ENCODE assay signal across 4 worm cellular contexts in the genomic region with DNA sequence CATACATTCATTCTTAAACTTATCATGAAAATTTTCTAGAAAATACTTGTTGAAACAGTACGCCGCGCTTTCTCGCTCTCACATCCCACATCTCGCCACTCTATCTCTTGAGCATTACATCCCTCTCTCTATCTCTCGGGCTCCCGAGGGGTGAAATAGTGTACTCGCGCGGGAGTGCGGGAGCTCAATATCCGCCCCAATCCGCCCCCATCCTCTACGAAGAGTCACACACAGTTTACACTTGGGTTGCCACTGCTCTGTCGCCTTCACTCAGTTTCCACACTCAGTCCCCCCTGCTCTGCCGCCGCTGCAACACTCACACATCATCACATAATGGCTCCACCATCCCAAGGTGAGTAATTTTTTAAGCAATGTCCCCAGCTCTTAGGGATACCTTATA.
TF ChIP-seq lines count a peak whose summit lies in the region.

TSS of gene mlc-3 (plus strand) at position 227 of the 400 bp plus-strand sequence.

TF ChIP-seq in whole organism, L1 larva, 84 proteins besides CTCF, POLR2A, EP300 and RAD21 (continued from another document):
- TF ChIP-seq dsc-1 (tag; optimal IDR thresholded peaks at IDR 0.05; lab: Kevin White, UChicago) = peak; percentile 11
- peak; percentile 65 for TF ChIP-seq rnt-1 (tag; optimal IDR thresholded peaks at IDR 0.05; lab: Kevin White, UChicago)
- TF ChIP-seq pag-3 (tag; optimal IDR thresholded peaks at IDR 0.05; lab: Kevin White, UChicago; ENCODE audit: borderline replicate concordance, insufficient read depth) = peak; percentile 56
- TF ChIP-seq tbx-2 (tag; optimal IDR thresholded peaks at IDR 0.05; lab: Kevin White, UChicago) = peak; percentile 3
- no peak for TF ChIP-seq ztf-4 (tag; optimal IDR thresholded peaks at IDR 0.05; lab: Kevin White, UChicago)
- TF ChIP-seq F16B12.6 (tag; optimal IDR thresholded peaks at IDR 0.05; lab: Kevin White, UChicago) = no peak
- TF ChIP-seq nhr-20 (tag; optimal IDR thresholded peaks at IDR 0.05; lab: Kevin White, UChicago) = peak; percentile 40
- TF ChIP-seq nhr-77 (tag; optimal IDR thresholded peaks at IDR 0.05; lab: Kevin White, UChicago) = peak; percentile 16
- peak; percentile 2 for TF ChIP-seq xbp-1 (tag; optimal IDR thresholded peaks at IDR 0.05; lab: Kevin White, UChicago)

TF ChIP-seq in whole organism, L4 larva, 104 proteins besides CTCF, POLR2A, EP300 and RAD21 (continued from another document):
- TF ChIP-seq vab-7 (GFP tag; IDR thresholded peaks at IDR 0.05; lab: Robert Waterston, UW) = no peak
- TF ChIP-seq dmd-6 (GFP tag; IDR thresholded peaks at IDR 0.05; lab: Robert Waterston, UW) = no peak
- 0 out of 2 replicates have a peak, but pooled peaks have one; percentile 15 for TF ChIP-seq ZK337.2 (GFP tag; IDR thresholded peaks at IDR 0.05; lab: Robert Waterston, UW)
- no peak for TF ChIP-seq egl-43 (GFP tag; IDR thresholded peaks at IDR 0.05; lab: Robert Waterston, UW)
- TF ChIP-seq unc-62 (GFP tag; optimal IDR thresholded peaks at IDR 0.05 in 1 of 2; lab: Kevin White, UChicago) = no peak
- no peak for TF ChIP-seq unc-62 (tag; optimal IDR thresholded peaks at IDR 0.05; lab: Kevin White, UChicago)
- peak; percentile 36 for TF ChIP-seq hlh-11 (tag; optimal IDR thresholded peaks at IDR 0.05; lab: Kevin White, UChicago)
- no peak for TF ChIP-seq ceh-44 (GFP tag; IDR thresholded peaks at IDR 0.05; lab: Robert Waterston, UW)

TF ChIP-seq in whole organism, late embryonic, 69 proteins besides CTCF, POLR2A, EP300 and RAD21 (continued from another document):
- TF ChIP-seq ama-1 (optimal IDR thresholded peaks at IDR 0.05; lab: Kevin White, UChicago) (no peak), nfya-1 (tag; optimal IDR thresholded peaks at IDR 0.05; lab: Kevin White, UChicago) (peak; percentile 13), ceh-31 (tag; optimal IDR thresholded peaks at IDR 0.05; lab: Kevin White, UChicago) (peak; percentile 45), ets-4 (tag; optimal IDR thresholded peaks at IDR 0.05; lab: Kevin White, UChicago) (peak; percentile 68), pat-9 (tag; optimal IDR thresholded peaks at IDR 0.05; lab: Kevin White, UChicago) (peak; percentile 47)
TF ChIP-seq in whole organism, late embryonic: peak in this region for 10.

TF ChIP-seq in whole organism, mixed stage, embryonic, 35 proteins besides CTCF, POLR2A, EP300 and RAD21 (continued from another document):
- TF ChIP-seq pha-4 (tag; optimal IDR thresholded peaks at IDR 0.05; lab: Kevin White, UChicago) = no peak
- TF ChIP-seq lin-13 (tag; optimal IDR thresholded peaks at IDR 0.05; lab: Kevin White, UChicago) = no peak
- no peak for TF ChIP-seq snpc-4 (tag; optimal IDR thresholded peaks at IDR 0.05; lab: Kevin White, UChicago)
- TF ChIP-seq ceh-43 (GFP tag; optimal IDR thresholded peaks at IDR 0.05; lab: Kevin White, UChicago) = no peak
- no peak for TF ChIP-seq ceh-39 (tag; optimal IDR thresholded peaks at IDR 0.05; lab: Kevin White, UChicago)
- no peak for TF ChIP-seq mls-2 (tag; optimal IDR thresholded peaks at IDR 0.05; lab: Kevin White, UChicago)
- TF ChIP-seq lin-32 (GFP tag; optimal IDR thresholded peaks at IDR 0.05; lab: Kevin White, UChicago) = no peak
- TF ChIP-seq nhr-237 (tag; optimal IDR thresholded peaks at IDR 0.05; lab: Kevin White, UChicago) = no peak
- TF ChIP-seq unc-120 (tag; optimal IDR thresholded peaks at IDR 0.05; lab: Kevin White, UChicago; ENCODE audit: poor library complexity, severe bottlenecking) = peak; percentile 48
- TF ChIP-seq cnd-1 (tag; optimal IDR thresholded peaks at IDR 0.05; lab: Kevin White, UChicago) = no peak
- no peak for TF ChIP-seq nhr-2 (tag; optimal IDR thresholded peaks at IDR 0.05; lab: Kevin White, UChicago)
- no peak for TF ChIP-seq lsy-2 (tag; optimal IDR thresholded peaks at IDR 0.05; lab: Kevin White, UChicago)
- no peak for TF ChIP-seq mep-1 (tag; optimal IDR thresholded peaks at IDR 0.05; lab: Kevin White, UChicago)
- TF ChIP-seq M03D4.4 (tag; optimal IDR thresholded peaks at IDR 0.05; lab: Kevin White, UChicago) = peak; percentile 42
- no peak for TF ChIP-seq bed-3 (GFP tag; optimal IDR thresholded peaks at IDR 0.05; lab: Kevin White, UChicago)
- no peak for TF ChIP-seq drap-1 (GFP tag; optimal IDR thresholded peaks at IDR 0.05; lab: Kevin White, UChicago)
